Fruit fly (Drosophila melanogaster): ENCODE results near the gene Cyp9f3.

Gene Cyp9f3

DNA sequence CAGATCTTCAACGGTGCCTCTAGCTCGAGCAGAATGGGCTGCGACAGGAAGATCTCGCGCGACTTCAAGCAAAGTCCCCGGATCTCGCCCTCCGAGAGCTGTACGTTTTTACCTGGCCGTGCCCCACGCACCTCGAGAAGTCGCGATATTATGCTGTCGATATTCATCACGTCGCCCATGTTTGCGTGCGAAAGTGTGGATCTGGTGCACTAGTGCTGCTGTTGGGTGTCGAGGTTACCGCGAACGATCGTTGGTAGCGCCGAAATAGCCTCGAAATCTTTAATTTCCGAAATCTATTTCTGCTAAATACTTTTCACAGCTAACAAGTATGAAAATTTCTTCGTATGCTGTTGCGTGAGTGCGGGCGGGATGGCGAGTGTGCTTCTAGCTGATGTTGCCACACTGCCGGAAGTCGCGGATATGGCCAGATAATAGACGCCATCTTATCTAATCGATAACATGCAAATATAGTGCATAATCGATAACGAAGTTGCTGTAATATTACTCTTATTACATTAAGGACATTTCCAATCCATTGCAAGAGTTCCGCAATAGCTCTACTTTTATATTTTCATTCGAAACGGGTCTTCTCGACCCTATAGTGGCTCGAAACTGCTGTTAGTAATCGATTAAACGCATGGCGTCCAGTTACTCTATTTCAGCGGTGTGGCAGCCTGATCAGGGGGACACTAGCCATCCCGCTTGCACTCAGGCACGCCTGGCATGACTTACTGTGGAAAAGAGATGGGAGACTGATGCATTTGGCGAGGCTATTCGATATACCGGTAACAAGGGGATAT is 27.0 kb upstream of the Cyp9f3 start, which contains the start of gene Pp1-87B:
Gene Pp1-87B, minus strand, starts transcription at position 408 of the 800 bp plus-strand sequence.
- TF ChIP-seq noc (tag; optimal IDR thresholded peaks at IDR 0.05) = no peak

DNA sequence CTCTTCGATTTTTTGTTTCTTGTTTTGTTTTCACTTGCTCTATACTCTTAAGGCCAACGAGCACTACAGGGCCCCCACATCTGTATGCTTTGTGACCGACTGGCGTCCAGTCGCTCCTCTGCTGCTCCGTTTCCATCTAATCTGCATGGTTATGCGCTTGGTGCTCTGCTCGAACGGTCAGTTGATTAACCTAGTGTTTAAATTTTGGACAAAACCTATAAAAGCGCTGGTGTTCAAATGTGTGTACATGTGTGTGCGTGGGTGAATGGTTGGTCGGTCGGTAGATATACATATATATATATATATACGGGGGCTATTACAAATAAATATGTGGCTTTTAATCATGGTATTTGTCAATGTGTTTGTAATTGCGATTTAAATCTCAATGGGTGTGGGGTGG is 25.3 kb upstream of the Cyp9f3 start:
- TF ChIP-seq noc (tag; optimal IDR thresholded peaks at IDR 0.05) = no peak

DNA sequence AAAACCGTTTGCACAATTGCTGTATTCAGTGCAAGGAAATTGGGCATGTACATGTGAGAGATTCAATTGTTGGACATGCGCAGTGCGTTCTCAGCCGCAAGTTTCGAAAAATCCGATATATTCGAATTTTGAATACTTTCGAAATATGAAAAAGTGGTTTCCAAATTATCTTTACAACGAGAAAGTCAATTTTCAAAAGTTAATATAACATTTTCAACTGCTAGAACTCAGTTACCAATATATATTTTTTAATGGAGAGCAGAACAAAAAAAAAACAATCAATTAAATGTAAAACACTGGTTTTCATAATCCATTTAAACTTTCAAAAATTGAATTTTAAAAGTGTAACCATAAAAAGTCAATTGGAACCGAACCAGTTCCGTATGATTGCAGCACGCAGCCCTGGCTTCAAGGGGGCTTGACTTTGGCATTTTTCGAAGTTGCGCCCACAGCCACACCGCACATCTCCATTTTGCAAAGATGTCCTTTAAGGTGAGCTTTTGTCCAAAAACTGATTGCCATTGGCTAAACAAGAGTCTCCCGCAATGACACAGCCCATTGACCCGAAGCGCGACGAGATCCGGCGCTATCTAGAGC is 23.7 kb upstream of the Cyp9f3 start, which contains the start of the genes Scgbeta and CG17202:
Gene Scgbeta, minus strand, starts transcription at position 51 of the 597 bp plus-strand sequence.
Gene CG17202, plus strand, starts transcription at position 390 of the 597 bp plus-strand sequence.
- TF ChIP-seq noc (tag; optimal IDR thresholded peaks at IDR 0.05) = no peak

DNA sequence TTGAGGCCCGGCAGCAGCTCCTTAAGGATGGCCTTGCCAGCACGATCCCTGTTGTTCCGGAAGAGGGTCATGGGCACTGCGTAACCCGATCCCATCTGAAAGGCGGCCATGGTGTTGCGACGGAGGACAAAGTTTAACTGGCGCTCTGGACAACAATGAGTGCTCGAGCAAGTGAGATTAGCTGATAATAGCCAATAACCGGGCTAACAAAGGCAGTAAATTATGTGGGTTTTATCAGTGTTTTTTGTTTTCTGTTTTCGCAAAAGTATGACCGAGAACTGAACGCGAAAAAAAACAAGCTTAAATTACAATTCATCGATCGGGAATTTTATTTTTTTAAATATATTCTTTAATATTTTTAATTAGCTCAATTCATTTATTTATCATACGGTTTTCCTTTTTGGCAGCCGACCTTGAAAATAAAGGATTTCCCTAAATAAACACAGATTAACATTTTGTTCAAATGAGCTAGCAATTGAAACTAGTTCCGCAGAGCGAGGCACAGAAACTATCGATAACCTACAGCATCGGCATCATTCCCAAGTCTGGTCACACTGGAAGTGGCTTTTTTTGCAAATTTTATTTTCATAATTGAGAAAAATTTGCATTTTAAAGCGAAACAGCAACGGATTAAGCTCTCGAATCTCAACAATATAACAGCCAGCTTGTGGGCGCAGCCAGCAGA is 14.7 kb upstream of the Cyp9f3 start, which contains the start of the genes Dip-C and pps:
Gene Dip-C, minus strand, starts transcription at position 486 of the 685 bp plus-strand sequence.
Gene pps, plus strand, starts transcription at position 555 of the 685 bp plus-strand sequence.
- no peak for TF ChIP-seq noc (tag; optimal IDR thresholded peaks at IDR 0.05)

DNA sequence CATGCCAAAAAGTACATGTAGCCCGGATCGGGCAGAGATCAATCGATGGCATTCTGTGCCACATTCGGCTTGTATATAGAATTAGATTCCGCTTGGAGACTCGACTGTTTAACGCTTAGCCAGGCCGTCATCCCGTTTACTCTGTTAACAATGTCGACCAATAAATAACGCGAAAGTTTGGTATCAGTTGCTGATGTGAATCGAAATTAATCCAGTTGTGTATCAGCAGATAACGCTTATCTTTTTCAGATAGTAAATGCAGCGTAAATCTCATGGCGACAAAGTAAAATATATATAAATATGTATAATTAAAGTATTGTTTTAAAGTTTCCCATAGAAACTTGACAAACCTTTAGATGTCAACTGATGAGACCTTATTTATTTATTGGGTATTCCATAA is 12.7 kb upstream of the Cyp9f3 start:
- peak; percentile 63 for TF ChIP-seq noc (tag; optimal IDR thresholded peaks at IDR 0.05)

DNA sequence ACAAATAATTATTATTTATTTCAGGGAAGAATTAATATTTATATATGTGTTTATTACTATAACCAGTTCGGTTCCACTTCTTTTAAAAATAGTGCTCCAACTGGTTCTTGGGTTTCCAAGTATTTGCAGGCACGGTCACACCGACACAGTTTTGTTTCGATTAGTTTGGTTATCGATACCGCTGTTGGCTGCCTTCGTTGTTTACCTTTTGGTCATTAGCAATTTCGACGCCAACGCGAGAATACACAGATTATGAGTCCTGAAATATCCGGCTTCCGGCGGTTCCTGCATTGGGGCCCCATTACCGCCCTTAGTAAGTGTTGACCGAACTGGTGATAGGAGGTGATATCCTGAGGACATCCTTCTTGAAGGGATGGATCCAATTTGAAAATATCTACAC is 9.4 kb upstream of the Cyp9f3 start, which contains the start of gene CG5196:
Gene CG5196, plus strand, starts transcription at position 157 of the 400 bp plus-strand sequence.
- peak; percentile 37 for TF ChIP-seq noc (tag; optimal IDR thresholded peaks at IDR 0.05)

DNA sequence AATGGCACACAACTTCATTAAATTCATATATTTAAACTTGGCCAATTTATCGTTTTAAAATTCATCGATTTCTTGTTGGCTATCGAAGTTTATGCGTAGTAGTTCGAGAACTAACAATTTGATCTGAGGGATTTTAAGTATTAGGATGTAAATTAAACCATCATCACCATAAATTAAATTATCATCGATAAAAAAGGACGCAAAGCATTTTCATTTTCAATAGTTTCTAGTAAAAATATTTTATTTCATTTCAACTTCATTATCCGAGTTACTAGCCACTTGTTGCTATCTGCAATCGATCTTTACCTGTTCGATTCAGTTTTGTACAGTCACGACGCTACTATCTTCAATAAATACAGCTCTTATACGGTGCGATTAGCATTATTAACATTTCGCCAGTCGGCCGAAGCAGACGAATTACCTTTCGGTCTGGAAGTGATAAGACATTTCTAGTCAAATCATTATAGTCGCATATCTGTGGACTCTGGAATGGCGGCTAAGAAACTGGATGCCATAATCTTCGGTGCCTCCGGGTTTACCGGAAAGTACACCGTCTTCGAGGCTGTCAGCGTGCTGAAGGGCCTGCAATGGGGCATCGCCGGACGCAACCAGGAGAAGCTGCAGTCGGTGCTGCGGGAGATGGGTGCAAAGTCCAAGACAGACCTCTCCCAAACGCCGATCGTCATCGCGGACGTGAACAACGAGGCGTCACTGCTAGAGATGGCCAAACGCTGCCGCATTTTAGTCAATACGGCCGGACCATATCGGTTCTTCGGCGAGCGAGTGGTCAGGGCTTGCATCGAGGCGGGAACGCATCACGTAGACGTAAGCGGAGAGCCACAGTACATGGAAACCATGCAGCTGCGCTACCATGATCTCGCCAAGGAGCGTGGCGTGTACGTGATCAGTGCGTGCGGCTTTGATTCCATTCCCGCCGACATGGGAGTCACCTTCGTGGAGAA is 7.8 kb upstream of the Cyp9f3 start, which contains the start of gene CG5167:
Gene CG5167, plus strand, starts transcription at position 298 of the 962 bp plus-strand sequence.
- TF ChIP-seq noc (tag; optimal IDR thresholded peaks at IDR 0.05) = peak; percentile 68

DNA sequence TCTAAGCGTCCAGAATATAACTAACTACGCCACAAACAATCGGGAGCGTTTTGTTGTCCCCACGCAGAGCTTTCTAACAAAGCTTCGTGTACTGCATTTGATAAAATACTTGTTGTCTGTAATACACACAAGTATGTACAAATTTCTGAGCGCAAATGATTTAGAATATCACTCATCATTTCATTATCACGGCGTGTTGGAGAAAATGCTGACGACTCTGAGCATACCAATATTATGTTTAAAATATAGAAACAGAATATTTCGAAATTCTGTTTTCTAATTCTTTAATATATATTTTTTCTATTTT is 7.2 kb upstream of the Cyp9f3 start, which contains the start of gene Cyp9f2:
Gene Cyp9f2, minus strand, starts transcription at position 101 of the 307 bp plus-strand sequence.
- no peak for TF ChIP-seq noc (tag; optimal IDR thresholded peaks at IDR 0.05)

DNA sequence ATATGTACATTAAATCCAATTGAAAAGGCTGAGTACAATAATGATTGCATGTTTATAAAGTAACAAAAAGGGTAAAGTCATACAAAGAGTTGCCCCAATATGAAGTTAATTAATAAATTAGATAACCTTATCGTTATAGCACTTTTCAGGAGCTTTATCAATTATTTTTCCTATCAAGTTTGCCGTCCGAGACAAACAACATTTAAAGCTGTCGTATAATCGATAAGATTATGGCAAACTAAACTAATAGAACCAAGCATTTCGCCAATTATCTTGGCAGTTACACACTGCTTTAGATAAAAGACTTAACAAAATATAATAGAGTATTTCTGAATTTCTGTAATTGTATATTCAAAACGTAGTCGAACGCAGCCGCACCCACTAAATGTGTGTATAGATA is 6.4 kb upstream of the Cyp9f3 start:
- no peak for TF ChIP-seq noc (tag; optimal IDR thresholded peaks at IDR 0.05)

DNA sequence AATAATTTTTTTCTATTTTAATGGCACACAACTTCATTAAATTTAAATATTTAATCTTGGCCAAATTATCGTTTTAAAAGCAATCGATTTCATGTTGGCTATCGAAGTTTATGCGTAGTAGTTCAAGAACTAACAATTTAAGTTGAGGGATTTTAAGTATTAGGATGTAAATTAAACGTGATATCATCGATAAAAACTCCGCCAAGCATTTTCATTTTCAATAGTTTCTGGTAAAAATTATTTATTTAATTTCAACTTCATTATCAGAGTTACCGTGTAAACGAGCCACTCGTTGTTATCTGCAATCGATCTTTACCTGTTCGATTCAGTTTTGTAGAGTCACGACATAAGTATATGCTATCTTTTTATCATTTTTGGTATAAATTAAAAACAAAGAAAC is 4.2 kb upstream of the Cyp9f3 start:
- peak; percentile 97 for TF ChIP-seq noc (tag; optimal IDR thresholded peaks at IDR 0.05)

DNA sequence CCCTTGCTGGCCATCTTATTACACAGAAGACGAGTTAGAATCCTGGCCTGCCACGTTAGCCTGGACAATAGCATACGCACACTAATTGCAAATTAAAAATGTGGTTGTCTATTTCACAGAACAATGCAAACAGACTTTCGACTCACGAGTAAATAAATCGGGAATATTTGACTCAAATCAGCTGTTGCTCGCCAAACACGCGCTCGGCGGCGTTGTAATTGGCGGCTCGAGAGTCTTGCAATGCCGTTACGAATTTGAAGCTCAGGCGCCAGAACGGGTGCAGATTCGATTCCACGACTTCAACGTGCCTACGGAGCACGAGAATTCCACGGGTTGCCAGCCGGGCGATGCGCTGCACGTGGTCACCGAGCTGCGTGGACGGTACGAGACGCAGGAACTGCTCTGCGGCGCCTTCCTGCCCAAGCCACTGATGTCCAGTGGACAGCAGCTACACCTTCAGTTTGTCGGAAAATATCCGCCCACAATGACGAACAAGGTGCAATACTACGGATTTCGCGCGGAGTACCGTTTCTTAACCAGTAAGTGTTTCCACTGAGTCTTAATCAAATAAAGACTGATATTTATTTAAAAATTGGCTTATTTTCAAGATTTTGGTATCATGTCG is 3.1 kb upstream of the Cyp9f3 start, which contains the start of gene DNAlig3:
Gene DNAlig3, minus strand, starts transcription at position 168 of the 625 bp plus-strand sequence.
- TF ChIP-seq noc (tag; optimal IDR thresholded peaks at IDR 0.05) = no peak

DNA sequence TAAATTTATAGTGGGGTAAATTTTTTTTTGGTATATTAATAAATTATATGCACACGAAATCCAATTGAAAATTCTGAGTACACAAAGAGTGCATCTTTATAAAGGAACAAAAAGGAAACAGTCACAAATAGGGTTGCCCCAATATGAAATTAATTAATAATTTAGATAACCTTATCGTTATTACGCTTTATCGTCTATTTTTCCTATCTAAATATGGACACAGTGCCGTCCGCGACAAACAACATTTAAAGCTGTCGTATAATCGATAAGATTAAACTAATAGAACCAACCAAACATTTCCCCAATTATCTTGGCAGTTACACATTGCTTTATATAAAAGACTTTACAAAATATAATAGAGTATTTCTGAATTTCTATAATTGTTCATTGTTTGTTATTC is 675 bp downstream of the Cyp9f3 start:
- TF ChIP-seq noc (tag; optimal IDR thresholded peaks at IDR 0.05) = no peak

DNA sequence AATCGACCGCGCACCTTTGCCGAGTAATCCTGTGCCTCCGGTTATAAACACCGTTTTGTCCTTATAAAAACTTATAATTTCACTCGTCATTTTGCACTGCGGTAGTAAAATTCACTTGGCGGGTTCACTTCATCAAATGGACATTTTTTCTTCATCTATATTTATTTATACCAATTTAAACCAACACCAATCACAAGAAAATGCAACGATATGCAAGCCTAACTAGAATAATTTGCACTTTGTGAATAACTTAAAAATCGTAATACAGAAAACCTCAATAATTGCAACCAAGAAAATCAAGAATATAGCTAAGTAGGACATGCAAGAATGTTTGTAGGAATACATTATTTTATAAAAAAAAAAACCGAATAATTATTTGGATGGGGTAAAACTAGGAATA is 2.8 kb downstream of the Cyp9f3 start, which contains the start of the genes CG10096 and CG10097:
Gene CG10096, minus strand, starts transcription at position 101 of the 400 bp plus-strand sequence.
Gene CG10097, minus strand, starts transcription at position 101 of the 400 bp plus-strand sequence.
- no peak for TF ChIP-seq noc (tag; optimal IDR thresholded peaks at IDR 0.05)

DNA sequence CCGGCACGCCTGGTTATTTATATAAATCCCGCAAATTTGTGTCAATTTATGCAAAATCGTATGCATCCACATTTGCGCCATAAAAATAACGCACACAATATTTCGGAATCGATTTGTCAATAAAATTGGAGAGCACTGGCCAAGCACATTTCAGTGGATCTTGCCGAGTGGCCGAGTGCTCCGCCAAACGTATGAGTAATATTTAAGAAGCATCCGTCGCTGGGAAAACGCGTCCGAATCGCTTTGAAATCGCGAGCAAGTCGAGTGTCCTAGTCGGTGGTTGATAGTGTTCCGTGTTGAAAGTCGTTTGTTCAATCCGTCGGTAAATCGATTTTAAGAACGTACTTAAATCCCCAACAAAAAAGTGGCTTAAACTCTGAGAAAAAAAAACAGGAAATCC is 11.8 kb downstream of the Cyp9f3 start, which contains the start of gene CG33098:
Gene CG33098, plus strand, starts transcription at position 224 of the 400 bp plus-strand sequence.
- no peak for TF ChIP-seq noc (tag; optimal IDR thresholded peaks at IDR 0.05)

Data from whole organism, larva.